Worm (Caenorhabditis elegans) whole organism, L1 larva: Measurements from ENCODE around the gene rict-1.

ENCODE experiments used
- C04F5.9 ChIP-seq: sonication (generic microtip); optimal IDR thresholded peaks from 2 replicates; lab custom pipeline; 2016; ENCODE audit warnings: missing genetic modification characterization, missing compliant biosample characterization
- C34B4.2 ChIP-seq: sonication (generic microtip); optimal IDR thresholded peaks from 2 replicates; lab custom pipeline; 2017; ENCODE audit warnings: mild to moderate bottlenecking, missing genetic modification characterization, missing compliant biosample characterization
- F16B12.6 ChIP-seq: fragments of 150-350 bp; optimal IDR thresholded peaks from 2 replicates; lab custom pipeline; 2014; ENCODE audit warnings: missing biosample characterization, missing genetic modification characterization
- blmp-1 ChIP-seq: fragments of 150-350 bp; optimal IDR thresholded peaks from 2 replicates; lab custom pipeline; 2014; ENCODE audit warnings: missing biosample characterization, missing genetic modification characterization
- dpl-1 ChIP-seq, 3 experiments: fragments of 150-350 bp in 2 of 3; sonication (generic microtip) in 1 of 3; optimal IDR thresholded peaks; 2 replicates each; lab custom pipeline; 2014 to 2017; ENCODE audit warnings: missing biosample characterization in 3 of 3, missing genetic modification characterization in 3 of 3, missing genetic modification reagents in 3 of 3
- efl-1 ChIP-seq, 4 experiments: fragments of 150-350 bp; optimal IDR thresholded peaks in 3 of 4; peaks in 1 of 4; 1 replicate in 1 of 4; 2 replicates in 3 of 4; lab custom pipeline; 2014; ENCODE audit warnings: missing biosample characterization in 2 of 4, missing genetic modification characterization in 2 of 4, missing genetic modification reagents in 2 of 4
- egl-27 ChIP-seq, 2 experiments: fragments of 150-350 bp in 1 of 2; sonication (generic microtip); optimal IDR thresholded peaks; 3 replicates each; lab custom pipeline; 2017 to 2018; ENCODE audit warnings: missing biosample characterization in 2 of 2, missing genetic modification characterization in 2 of 2, missing genetic modification reagents in 2 of 2
- elt-2 ChIP-seq: sonication (generic microtip); optimal IDR thresholded peaks from 2 replicates; lab custom pipeline; 2016; ENCODE audit warnings: missing genetic modification characterization, mild to moderate bottlenecking, inconsistent platforms, missing compliant biosample characterization, missing genetic modification reagents
- elt-3 ChIP-seq, 6 experiments: fragments of 150-350 bp in 1 of 6; sonication (generic microtip); optimal IDR thresholded peaks; 2 replicates each; lab custom pipeline; 2017 to 2018; ENCODE audit warnings: missing biosample characterization in 6 of 6, missing genetic modification characterization in 6 of 6, inconsistent platforms in 1 of 6
- hlh-17 ChIP-seq: fragments of 200-800 bp; sonication (Bioruptor generic); optimal IDR thresholded peaks from 2 replicates; lab custom pipeline; 2018; ENCODE audit warnings: missing genetic modification characterization, mild to moderate bottlenecking, missing compliant biosample characterization, moderate library complexity, borderline replicate concordance
- lin-14 ChIP-seq: fragments of 200-800 bp; sonication (Bioruptor generic); optimal IDR thresholded peaks from 2 replicates; lab custom pipeline; 2018; ENCODE audit warnings: mild to moderate bottlenecking, missing genetic modification characterization, moderate library complexity, missing compliant biosample characterization
- lin-15B ChIP-seq: fragments of 150-350 bp; sonication (generic microtip); optimal IDR thresholded peaks from 3 replicates; lab custom pipeline; 2014; ENCODE audit warnings: missing biosample characterization, missing genetic modification characterization
- lin-39 ChIP-seq: fragments of 150-350 bp; optimal IDR thresholded peaks from 2 replicates; lab custom pipeline; 2014; ENCODE audit warnings: missing biosample characterization, missing genetic modification reagents, missing genetic modification characterization
- lsy-2 ChIP-seq, 2 experiments: fragments of 150-350 bp; optimal IDR thresholded peaks; 2 replicates each; lab custom pipeline; 2014; ENCODE audit warnings: missing biosample characterization in 2 of 2, missing genetic modification characterization in 2 of 2
- mdl-1 ChIP-seq, 2 experiments: fragments of 150-350 bp; optimal IDR thresholded peaks; 2 replicates each; lab custom pipeline; 2014 to 2017; ENCODE audit warnings: missing biosample characterization in 2 of 2, missing genetic modification characterization in 2 of 2, inconsistent platforms in 1 of 2
- mef-2 ChIP-seq: fragments of 150-350 bp; optimal IDR thresholded peaks from 2 replicates; lab custom pipeline; 2014; ENCODE audit warnings: missing biosample characterization, missing genetic modification characterization
- nhr-19 ChIP-seq: fragments of 200-800 bp; sonication (Bioruptor generic); conservative IDR thresholded peaks from 2 replicates; pipeline ENCODE4 v1.3.6; 2022; ENCODE audit warnings: missing genetic modification characterization, missing compliant biosample characterization
- nhr-20 ChIP-seq: sonication (generic microtip); optimal IDR thresholded peaks from 2 replicates; lab custom pipeline; 2016; ENCODE audit warnings: mild to moderate bottlenecking, missing genetic modification characterization, missing compliant biosample characterization
- nhr-237 ChIP-seq: fragments of 150-350 bp; optimal IDR thresholded peaks from 2 replicates; lab custom pipeline; 2014; ENCODE audit warnings: missing biosample characterization, missing genetic modification characterization
- nhr-71 ChIP-seq: sonication (generic microtip); optimal IDR thresholded peaks from 2 replicates; lab custom pipeline; 2016; ENCODE audit warnings: mild to moderate bottlenecking, missing genetic modification characterization, moderate library complexity, missing compliant biosample characterization
- nhr-85 ChIP-seq: sonication (generic microtip); peaks from one replicate; lab custom pipeline; 2016; ENCODE audit warnings: missing genetic modification characterization, inconsistent platforms, missing compliant biosample characterization
- nhr-90 ChIP-seq: sonication (generic microtip); optimal IDR thresholded peaks from 2 replicates; lab custom pipeline; 2016; ENCODE audit warnings: mild to moderate bottlenecking, missing genetic modification characterization, missing compliant biosample characterization; ENCODE audit not compliant: poor library complexity
- pag-3 ChIP-seq: sonication (generic microtip); optimal IDR thresholded peaks from 2 replicates; lab custom pipeline; 2017; ENCODE audit warnings: missing genetic modification characterization, mild to moderate bottlenecking, missing compliant biosample characterization, antibody characterized with exemption, borderline replicate concordance; ENCODE audit not compliant: insufficient read depth
- rnt-1 ChIP-seq: sonication (generic microtip); optimal IDR thresholded peaks from 2 replicates; lab custom pipeline; 2016; ENCODE audit warnings: mild to moderate bottlenecking, missing genetic modification characterization, moderate library complexity, missing compliant biosample characterization
- snu-23 ChIP-seq: sonication (generic microtip); optimal IDR thresholded peaks from 2 replicates; lab custom pipeline; 2016; ENCODE audit warnings: missing genetic modification characterization, missing compliant biosample characterization
- sox-4 ChIP-seq: sonication (generic microtip); optimal IDR thresholded peaks from 2 replicates; lab custom pipeline; 2016; ENCODE audit warnings: missing genetic modification characterization, missing compliant biosample characterization
- sptf-1 ChIP-seq: fragments of 150-350 bp; optimal IDR thresholded peaks from 2 replicates; lab custom pipeline; 2014; ENCODE audit warnings: missing biosample characterization, missing genetic modification characterization
- sup-37 ChIP-seq: fragments of 200-800 bp; sonication (Bioruptor generic); optimal IDR thresholded peaks from 2 replicates; lab custom pipeline; 2018; ENCODE audit warnings: mild to moderate bottlenecking, missing genetic modification characterization, missing compliant biosample characterization
- tlp-1 ChIP-seq: fragments of 150-350 bp; optimal IDR thresholded peaks from 2 replicates; lab custom pipeline; 2014; ENCODE audit warnings: missing biosample characterization, missing genetic modification characterization
- unc-130 ChIP-seq: fragments of 150-350 bp; optimal IDR thresholded peaks from 2 replicates; lab custom pipeline; 2017; ENCODE audit warnings: missing biosample characterization, missing genetic modification characterization, inconsistent platforms
- unc-98 ChIP-seq: fragments of 200-800 bp; sonication (Bioruptor generic); IDR thresholded peaks from 2 replicates; pipeline ENCODE4 v1.3.6; 2022; ENCODE audit warnings: missing genetic modification characterization, missing compliant biosample characterization
- vab-15 ChIP-seq: sonication (generic microtip); optimal IDR thresholded peaks from 2 replicates; lab custom pipeline; 2017; ENCODE audit warnings: missing genotype, mild to moderate bottlenecking, missing genetic modification characterization, missing compliant biosample characterization
- zip-4 ChIP-seq: fragments of 200-800 bp; sonication (Bioruptor generic); optimal IDR thresholded peaks from 2 replicates; lab custom pipeline; 2018; ENCODE audit warnings: mild to moderate bottlenecking, missing genetic modification characterization, moderate library complexity, missing compliant biosample characterization
- ztf-11 ChIP-seq, 2 experiments: sonication (generic microtip); optimal IDR thresholded peaks; 2 replicates each; lab custom pipeline; 2016 to 2017; ENCODE audit warnings: missing genetic modification characterization in 2 of 2, missing biosample characterization in 1 of 2, missing compliant biosample characterization in 1 of 2

Gene rict-1

ce11 chrII:13066777-13067290, 49.8 kb downstream of the rict-1 start (continued):
- peak; percentile 53 for TF ChIP-seq nhr-71 (tag; lab: Kevin White, UChicago)
- TF ChIP-seq elt-2 (tag; lab: Kevin White, UChicago), result no peak
- no peak for TF ChIP-seq tlp-1 (tag; lab: Kevin White, UChicago)

- TF ChIP-seq blmp-1 (tag; lab: Kevin White, UChicago) (peak; percentile 84), C34B4.2 (no peak), lin-15B (no peak), nhr-71 (tag; lab: Kevin White, UChicago) (peak; percentile 70), nhr-20 (peak; percentile 4), elt-3 (tag; optimal IDR thresholded peaks at IDR 0.05; lab: Kevin White, UChicago) (peak in 1 of 6 experiments; percentile 5), unc-98 (GFP tag; lab: Robert Waterston, UW) (no peak), rnt-1 (tag; lab: Kevin White, UChicago) (peak; percentile 56), sox-4 (tag; lab: Kevin White, UChicago) (no peak), sup-37 (GFP tag; lab: Kevin White, UChicago) (no peak), unc-130 (tag; lab: Kevin White, UChicago) (peak; percentile 43), zip-4 (GFP tag; lab: Kevin White, UChicago) (no peak), nhr-19 (GFP tag; lab: Robert Waterston, UW) (0 out of 2 replicates have a peak, but pooled peaks have one; percentile 13), tlp-1 (tag; lab: Kevin White, UChicago) (no peak), mdl-1 (tag; optimal IDR thresholded peaks at IDR 0.05; lab: Kevin White, UChicago) (peak in 1 of 2 experiments; percentile 10), efl-1 (optimal IDR thresholded peaks at IDR 0.05; lab: Kevin White, UChicago) (peak in 1 of 2 experiments; percentile 15), efl-1 (GFP tag; optimal IDR thresholded peaks at IDR 0.05 in 1 of 2; lab: Kevin White, UChicago) (peak in 1 of 2 experiments; percentile 80), dpl-1 (GFP tag; optimal IDR thresholded peaks at IDR 0.05; lab: Kevin White, UChicago) (peak in 2 of 3 experiments; percentile 10 to 22), lin-14 (GFP tag; lab: Kevin White, UChicago) (peak; percentile 82), lin-39 (tag; lab: Kevin White, UChicago) (peak; percentile 45), lsy-2 (tag; optimal IDR thresholded peaks at IDR 0.05; lab: Kevin White, UChicago) (peak; percentile 17 to 44), vab-15 (tag; lab: Kevin White, UChicago) (peak; percentile 9), snu-23 (GFP tag; lab: Kevin White, UChicago) (peak; percentile 47)
Observed at ce11 chrII:13065251-13065650, 51.4 kb downstream of the rict-1 start.

DNA sequence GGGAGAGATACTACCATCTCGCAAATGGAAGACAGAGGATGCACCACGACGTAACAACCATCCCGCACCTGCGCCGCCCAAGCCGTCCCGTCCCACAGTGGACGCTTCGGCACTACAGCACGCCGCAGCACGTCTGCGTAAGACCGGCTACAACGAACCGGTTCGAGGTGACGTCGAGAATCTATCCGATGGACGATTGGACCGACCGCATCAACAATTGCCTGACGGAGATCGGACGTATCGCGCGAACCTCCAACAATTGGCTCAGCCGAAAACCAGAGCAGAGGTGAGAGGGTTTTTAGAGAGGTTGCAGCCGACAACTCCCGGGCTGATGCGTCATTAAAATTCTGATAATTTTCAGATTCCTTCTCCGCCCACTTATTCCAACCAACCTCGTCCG, 57.4 kb downstream of the rict-1 start:
- TF ChIP-seq efl-1 (optimal IDR thresholded peaks at IDR 0.05; lab: Kevin White, UChicago) (no peak), efl-1 (GFP tag; optimal IDR thresholded peaks at IDR 0.05 in 1 of 2; lab: Kevin White, UChicago) (peak in 1 of 2 experiments; percentile 62), mef-2 (no peak)

DNA sequence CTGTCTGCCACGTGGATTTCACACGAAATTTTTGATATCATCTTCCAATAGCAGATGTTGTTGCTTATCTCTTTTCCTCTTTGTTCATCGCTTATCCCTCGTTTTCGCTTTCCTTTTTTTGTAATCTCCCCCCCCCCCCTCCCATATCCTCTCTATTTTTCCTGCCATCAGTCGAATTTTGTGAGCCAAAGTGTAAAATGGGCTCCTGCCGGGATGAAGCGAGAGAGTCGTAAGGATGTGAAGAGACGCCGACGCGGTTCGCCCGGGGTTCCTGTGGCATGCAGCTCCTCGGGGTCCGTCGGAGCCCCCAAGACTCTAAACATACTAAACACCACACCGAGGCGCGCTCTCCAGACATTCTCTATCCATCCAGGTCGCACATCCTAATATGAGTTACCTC, 60.0 kb downstream of the rict-1 start, which contains the start of gene zyx-1:
zyx-1 (plus strand) TSS at position 331 of the 400 bp plus-strand sequence.
- no peak for TF ChIP-seq hlh-17 (GFP tag; lab: Kevin White, UChicago)
- peak; percentile 65 for TF ChIP-seq lin-14 (GFP tag; lab: Kevin White, UChicago)
- peak; percentile 79 for TF ChIP-seq pag-3 (tag; lab: Kevin White, UChicago)
- no peak for TF ChIP-seq tlp-1 (tag; lab: Kevin White, UChicago)
- no peak for TF ChIP-seq F16B12.6
- no peak for TF ChIP-seq nhr-85 (tag; lab: Kevin White, UChicago)
- peak; percentile 37 for TF ChIP-seq rnt-1 (tag; lab: Kevin White, UChicago)
- TF ChIP-seq C04F5.9 (tag; lab: Kevin White, UChicago), result no peak
- TF ChIP-seq efl-1 (optimal IDR thresholded peaks at IDR 0.05; lab: Kevin White, UChicago), result no peak
- peak in 1 of 2 experiments; percentile 64 for TF ChIP-seq efl-1 (GFP tag; optimal IDR thresholded peaks at IDR 0.05 in 1 of 2; lab: Kevin White, UChicago)
- TF ChIP-seq egl-27 (tag; optimal IDR thresholded peaks at IDR 0.05; lab: Kevin White, UChicago), result no peak
- TF ChIP-seq nhr-237 (tag; lab: Kevin White, UChicago), result no peak
- no peak for TF ChIP-seq nhr-90 (tag; lab: Kevin White, UChicago)
- TF ChIP-seq ztf-11 (tag; optimal IDR thresholded peaks at IDR 0.05; lab: Kevin White, UChicago), result no peak
- TF ChIP-seq sptf-1 (tag; lab: Kevin White, UChicago), result no peak
- TF ChIP-seq unc-98 (GFP tag; lab: Robert Waterston, UW), result no peak
